Fruit fly (Drosophila melanogaster) ovary, adult (tissue): ENCODE data around the gene Tk.

Experiments used
- CG17801 ChIP-seq: fragments of 200-800 bp; optimal IDR thresholded peaks from 2 replicates; lab custom pipeline; 2019; ENCODE audit warnings: missing biosample characterization, mild to moderate bottlenecking, missing genetic modification characterization, moderate library complexity; ENCODE audit not compliant: partially characterized antibody

Gene Tk

DNA sequence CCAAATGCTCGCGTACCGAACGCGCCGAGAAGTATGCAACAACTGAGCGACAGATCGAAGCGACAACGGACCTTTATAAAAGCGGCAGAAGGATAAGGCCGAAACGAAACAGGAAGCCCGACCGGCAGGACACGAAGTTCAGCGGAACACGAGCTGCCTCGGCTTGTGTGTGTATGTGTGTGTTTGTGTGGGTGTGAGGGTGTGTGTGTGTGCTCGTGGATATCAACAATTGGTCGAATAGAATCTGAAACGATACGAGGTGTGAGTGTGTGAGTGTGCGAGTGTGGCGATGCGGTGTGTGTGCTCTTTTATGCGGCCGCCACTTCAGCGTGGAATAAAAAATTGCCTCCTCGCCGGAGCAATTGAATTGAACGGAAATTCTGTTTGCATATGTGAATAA is at the start of gene Tk:
Gene Tk, minus strand, starts transcription at position 57 of the 400 bp plus-strand sequence.
- no peak for TF ChIP-seq CG17801 (GFP tag; lab: Kevin White, UChicago)

DNA sequence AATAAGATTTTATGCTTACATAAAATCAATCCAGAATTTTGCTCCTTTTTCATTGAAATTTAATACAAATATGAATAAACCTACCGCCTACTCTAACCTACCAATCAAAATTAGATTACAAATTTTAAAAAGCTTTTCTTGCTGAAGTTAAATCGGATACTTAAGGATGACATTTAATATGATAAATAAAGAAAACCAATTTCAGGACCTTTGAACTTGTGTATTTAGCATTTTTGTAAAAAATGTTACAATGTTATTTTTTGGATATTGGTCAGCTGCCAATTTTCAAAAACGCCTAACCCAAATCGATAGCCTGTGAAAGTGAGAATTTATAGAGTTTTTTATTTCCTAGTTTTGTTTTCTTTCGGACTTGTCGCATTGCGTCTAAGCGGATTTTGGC is 43.8 kb upstream of the Tk start, which contains the start of gene CG14739:
Gene CG14739, minus strand, starts transcription at position 101 of the 400 bp plus-strand sequence.
- no peak for TF ChIP-seq CG17801 (GFP tag; lab: Kevin White, UChicago)

dm6 chr3R:12040228-12040627 is 35.0 kb upstream of the Tk start, which contains the start of gene CG14736:
TSS of gene CG14736 (plus strand) at chr3R:12040528.
- TF ChIP-seq CG17801 (GFP tag; lab: Kevin White, UChicago) = no peak

DNA sequence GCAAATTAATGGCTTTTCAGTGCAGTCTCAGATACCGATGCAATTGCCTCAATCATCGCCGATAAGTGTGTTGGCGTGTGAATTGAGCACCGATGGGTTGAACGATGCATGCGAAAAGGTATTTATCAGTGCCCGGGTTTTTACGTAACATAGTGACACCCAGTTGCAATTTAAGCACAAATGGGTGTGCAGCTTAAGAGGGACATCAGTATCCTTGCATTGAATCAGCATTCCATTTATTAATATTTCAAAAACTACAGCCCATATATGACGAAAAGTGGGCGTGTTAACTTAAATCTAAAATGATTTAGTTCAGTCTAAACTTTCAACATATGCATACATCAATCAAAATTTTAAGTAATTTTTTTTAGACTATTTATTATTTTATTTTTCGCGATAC is 27.6 kb upstream of the Tk start, which contains the start of gene ssp5:
Gene ssp5, plus strand, starts transcription at position 301 of the 400 bp plus-strand sequence.
- no peak for TF ChIP-seq CG17801 (GFP tag; lab: Kevin White, UChicago)

dm6 chr3R:12031657-12032056 is 26.4 kb upstream of the Tk start, which contains the start of the genes CG31358, CG42504 and CG42505:
TSS of gene CG31358 (minus strand) at chr3R:12031757.
TSS of gene CG42504 (minus strand) at chr3R:12031757.
TSS of gene CG42505 (minus strand) at chr3R:12031757.
- TF ChIP-seq CG17801 (GFP tag; lab: Kevin White, UChicago) = no peak

dm6 chr3R:12020987-12021386 is 15.7 kb upstream of the Tk start:
- TF ChIP-seq CG17801 (GFP tag; lab: Kevin White, UChicago) = no peak

DNA sequence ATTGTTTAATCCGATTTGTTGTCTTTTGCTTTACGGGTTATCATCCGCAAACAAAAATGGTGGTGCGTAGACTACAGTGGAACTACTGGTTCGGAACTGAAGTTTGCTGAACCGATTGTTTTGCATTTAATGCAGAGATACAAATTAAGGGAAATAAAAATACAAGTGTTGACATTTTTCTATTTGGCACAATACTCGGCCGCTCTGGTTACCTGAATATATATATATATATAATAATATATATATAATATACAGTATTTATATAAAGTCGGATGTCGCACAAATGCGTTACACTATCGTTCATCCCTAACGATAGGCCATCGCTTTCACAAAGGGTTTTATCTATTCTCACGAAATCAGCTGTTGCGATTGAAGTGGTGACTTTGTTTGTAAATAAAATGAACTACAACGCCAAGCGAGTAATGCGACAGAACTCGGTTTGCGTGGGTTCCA is 11.6 kb upstream of the Tk start, which contains the start of the genes DCAF12 and Spt3:
Gene DCAF12, minus strand, starts transcription at position 204 of the 453 bp plus-strand sequence.
Gene Spt3, plus strand, starts transcription at position 329 of the 453 bp plus-strand sequence.
- TF ChIP-seq CG17801 (GFP tag; lab: Kevin White, UChicago) = peak; percentile 53

DNA sequence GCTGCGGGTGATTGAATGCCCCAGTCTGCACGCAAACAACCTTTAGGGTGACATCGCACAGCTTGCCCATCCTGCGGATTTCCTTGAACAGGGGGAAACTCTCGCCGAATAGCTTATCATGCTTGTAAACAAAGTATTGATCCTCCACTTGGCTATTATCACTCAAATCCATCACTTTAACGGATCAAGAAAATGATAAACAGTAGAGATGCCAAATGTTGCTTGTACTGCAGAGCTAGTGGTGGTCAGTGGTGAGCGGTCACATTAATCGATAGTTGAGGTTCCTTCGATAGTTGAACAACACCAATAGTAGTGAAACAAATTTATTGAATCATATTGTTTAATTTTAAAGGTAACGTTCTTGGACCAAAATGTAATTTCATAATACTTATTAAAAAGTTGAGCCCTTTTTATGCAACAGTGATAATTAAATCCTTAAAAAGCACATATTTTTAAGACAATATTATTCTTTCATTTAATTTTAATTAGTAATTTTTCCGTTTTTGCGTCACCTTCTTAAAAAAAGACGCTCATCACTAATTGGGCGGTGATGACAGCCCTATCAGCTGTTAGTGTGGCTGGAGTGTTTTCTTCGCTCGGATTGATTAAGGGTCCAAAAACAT is 5.0 kb upstream of the Tk start, which contains the start of the genes KLHL18 and GCC185:
Gene KLHL18, minus strand, starts transcription at position 233 of the 623 bp plus-strand sequence.
Gene GCC185, plus strand, starts transcription at position 571 of the 623 bp plus-strand sequence.
- TF ChIP-seq CG17801 (GFP tag; lab: Kevin White, UChicago) = peak; percentile 82

dm6 chr3R:12006417-12006816 is 1.1 kb upstream of the Tk start:
- TF ChIP-seq CG17801 (GFP tag; lab: Kevin White, UChicago) = no peak

DNA sequence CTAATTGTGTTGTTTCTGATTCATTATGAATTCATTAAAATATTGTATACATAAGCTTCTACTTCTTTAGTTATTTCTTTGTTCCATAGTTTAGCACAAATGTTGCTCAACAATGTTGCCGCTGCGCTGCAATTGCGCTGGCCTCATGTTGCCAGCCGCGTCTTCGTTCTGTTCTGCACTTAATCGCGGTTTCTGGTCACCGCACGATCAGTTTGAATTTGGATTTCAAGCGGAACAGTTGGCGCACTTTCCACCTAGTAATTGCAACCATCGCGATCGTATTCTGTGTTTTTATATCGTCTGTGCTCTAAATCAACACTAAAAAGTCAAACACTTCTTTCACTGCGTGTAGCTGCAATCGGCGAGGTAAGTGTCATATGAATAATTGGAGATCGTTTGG is 6.2 kb downstream of the Tk start, which contains the start of gene Ect3:
Gene Ect3, plus strand, starts transcription at position 205 of the 400 bp plus-strand sequence.
- peak; percentile 1 for TF ChIP-seq CG17801 (GFP tag; lab: Kevin White, UChicago)

- TF ChIP-seq CG17801 (GFP tag; lab: Kevin White, UChicago) = no peak
Measured at dm6 chr3R:11998130-11998529, 7.1 kb downstream of the Tk start.

DNA sequence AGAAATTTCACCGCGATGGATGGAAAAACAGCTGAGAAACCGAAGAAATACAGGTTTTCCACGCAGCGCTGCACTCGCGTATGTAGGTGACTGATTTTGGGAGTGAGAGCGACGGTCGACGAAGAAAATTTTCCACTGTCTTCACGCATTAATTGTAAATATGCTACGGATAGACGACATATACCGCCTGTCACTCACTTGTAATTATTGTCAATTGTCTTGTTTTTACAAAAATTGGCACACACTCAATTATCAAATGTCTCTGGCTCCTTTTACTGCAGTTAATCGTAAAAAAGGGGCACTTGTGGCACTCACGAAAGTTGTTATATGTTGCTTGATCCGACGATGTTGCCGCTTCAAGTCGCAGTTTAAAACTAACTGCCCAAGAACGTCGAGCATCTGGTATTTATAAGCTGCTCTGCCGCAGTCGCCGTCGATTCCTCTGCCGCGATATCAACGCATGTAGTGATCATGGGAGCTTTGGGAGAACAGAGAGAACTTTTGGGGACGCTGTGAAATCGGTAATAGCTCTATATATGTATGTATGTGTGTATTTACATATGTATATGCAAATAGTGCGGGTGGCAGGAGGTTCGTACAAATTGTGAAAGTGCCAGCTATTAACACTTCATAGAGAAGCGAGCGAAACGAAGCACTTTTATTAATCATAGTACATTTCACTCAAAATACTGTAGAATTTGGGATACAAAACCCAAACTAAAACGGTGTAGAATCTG is 12.2 kb downstream of the Tk start, which contains the start of gene mfas:
Gene mfas, minus strand, starts transcription at position 382 of the 737 bp plus-strand sequence.
- no peak for TF ChIP-seq CG17801 (GFP tag; lab: Kevin White, UChicago)

DNA sequence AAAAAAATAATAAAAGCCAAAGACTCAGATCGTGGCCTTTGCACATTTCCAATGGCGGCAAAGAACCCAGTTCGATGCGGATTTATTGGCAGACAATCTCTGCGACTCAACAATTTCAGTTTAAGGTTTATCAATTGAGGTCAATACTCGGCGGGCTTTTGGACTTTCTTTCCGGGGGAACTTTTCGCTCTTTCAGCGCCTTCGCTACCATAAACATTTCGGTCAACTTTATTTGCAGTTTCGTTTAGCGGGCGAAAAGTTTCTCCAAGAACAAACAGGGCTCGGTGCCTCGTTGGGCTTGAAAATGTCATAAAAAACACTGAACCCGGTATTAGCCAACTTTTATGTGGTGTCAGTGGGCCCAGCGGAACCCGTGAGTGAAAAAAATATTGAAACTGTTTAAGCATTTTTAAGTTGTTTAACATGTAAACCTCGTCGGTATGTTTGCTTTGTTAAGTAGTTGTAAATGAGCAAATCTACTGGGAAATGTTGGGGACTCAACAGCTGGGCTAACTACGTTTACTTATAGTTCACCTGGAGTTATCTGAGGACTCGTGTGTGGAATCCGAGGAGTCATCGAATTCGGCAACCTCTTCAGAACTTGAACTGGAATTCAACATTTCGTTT is 13.6 kb downstream of the Tk start:
- TF ChIP-seq CG17801 (GFP tag; lab: Kevin White, UChicago) = no peak

DNA sequence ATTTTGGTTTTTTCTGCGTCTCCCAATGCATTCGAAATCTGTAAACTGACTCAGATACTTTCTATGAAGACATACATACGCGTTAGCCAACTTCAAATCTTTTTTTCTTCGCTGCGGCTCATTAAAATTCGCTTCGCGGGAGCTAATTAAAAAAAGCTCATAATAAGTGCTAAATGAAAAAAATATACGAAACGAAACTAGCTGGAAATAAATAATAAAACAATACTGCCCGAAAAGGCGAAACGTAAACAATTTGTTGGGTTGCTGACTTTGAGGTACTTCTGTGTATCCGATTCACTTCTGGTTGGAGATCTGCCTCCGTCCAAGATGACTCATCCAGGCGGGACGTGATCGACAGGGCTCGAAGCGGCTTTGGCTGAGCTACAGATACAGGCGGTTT is 15.3 kb downstream of the Tk start:
- no peak for TF ChIP-seq CG17801 (GFP tag; lab: Kevin White, UChicago)
